Fruit fly (Drosophila melanogaster) whole organism, wandering third instar larva: ENCODE measurements around the gene Datp.

Experiments
- Abd-B ChIP-seq: fragments of >200 bp; optimal IDR thresholded peaks from 2 replicates; lab custom pipeline; 2017; ENCODE audit warnings: missing biosample characterization, missing genetic modification characterization
- Dfd ChIP-seq: fragments of >200 bp; optimal IDR thresholded peaks from 2 replicates; lab custom pipeline; 2017; ENCODE audit warnings: missing biosample characterization, missing genetic modification characterization
- GATAd ChIP-seq: sonication (Bioruptor generic); optimal IDR thresholded peaks from 2 replicates; lab custom pipeline; 2016; ENCODE audit warnings: missing biosample characterization, missing genetic modification characterization
- Hnf4 ChIP-seq: fragments of 200-800 bp; sonication (Bioruptor generic); optimal IDR thresholded peaks from 2 replicates; lab custom pipeline; 2016; ENCODE audit warnings: missing biosample characterization, mild to moderate bottlenecking, missing genetic modification characterization
- Hr78 ChIP-seq: fragments of >200 bp; optimal IDR thresholded peaks from 2 replicates; lab custom pipeline; 2017; ENCODE audit warnings: missing biosample characterization, missing genetic modification characterization
- Sp1 ChIP-seq: fragments of 200-800 bp; sonication (Bioruptor generic); optimal IDR thresholded peaks from 3 replicates; lab custom pipeline; 2019; ENCODE audit warnings: missing biosample characterization, mild to moderate bottlenecking, missing genetic modification characterization, moderate library complexity
- foxo ChIP-seq, 2 experiments: fragments of 200-800 bp; sonication (Bioruptor generic); optimal IDR thresholded peaks; 2 replicates in 1 of 2; 3 replicates in 1 of 2; lab custom pipeline; 2016 to 2017; ENCODE audit warnings: missing biosample characterization in 2 of 2, missing genetic modification characterization in 2 of 2
- sage ChIP-seq: fragments of 200-800 bp; sonication (Bioruptor generic); optimal IDR thresholded peaks from 2 replicates; lab custom pipeline; 2016; ENCODE audit warnings: missing biosample characterization, mild to moderate bottlenecking, missing genetic modification characterization
- usp ChIP-seq: fragments of >200 bp; optimal IDR thresholded peaks from 2 replicates; lab custom pipeline; 2017; ENCODE audit warnings: missing biosample characterization, missing genetic modification characterization

- TF ChIP-seq Hr78 (GFP tag; lab: Kevin White, UChicago) (no peak), GATAd (GFP tag; lab: Kevin White, UChicago) (no peak), Abd-B (GFP tag; lab: Kevin White, UChicago) (no peak), usp (GFP tag; lab: Kevin White, UChicago) (no peak), sage (GFP tag; lab: Kevin White, UChicago) (no peak), foxo (GFP tag; optimal IDR thresholded peaks at IDR 0.05; lab: Kevin White, UChicago) (no peak), Dfd (no peak), Hnf4 (GFP tag; lab: Kevin White, UChicago) (no peak), Sp1 (GFP tag; lab: Kevin White, UChicago) (peak; percentile 1)
Measured at dm6 chr2L:9949178-9950062, 10.8 kb upstream of the Datp start.
